Worm (Caenorhabditis elegans): ENCODE data around the gene hpo-19.

The hpo-19 gene

DNA sequence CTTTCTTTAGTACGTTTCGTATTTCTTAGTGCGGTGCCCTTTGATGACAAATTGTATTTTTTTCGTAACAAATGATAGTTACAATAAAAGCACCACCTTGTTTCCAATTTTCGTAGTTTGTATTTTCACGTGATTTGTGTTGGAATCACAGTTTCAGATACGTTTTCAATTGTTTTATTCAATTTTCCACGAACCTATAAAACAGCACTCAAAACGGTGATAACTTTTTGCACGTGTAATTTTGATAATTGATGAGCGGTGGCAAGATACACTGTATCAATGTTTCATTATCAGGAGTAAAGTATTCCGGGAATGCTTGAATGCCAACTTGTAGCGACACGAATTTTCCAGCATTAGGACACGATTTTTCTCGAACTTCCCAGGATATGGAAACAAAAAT lies 25.3 kb upstream of the hpo-19 start (continued):
- TF ChIP-seq egl-27 (tag; optimal IDR thresholded peaks at IDR 0.05) = no peak
- no peak for TF ChIP-seq snpc-4 (tag; optimal IDR thresholded peaks at IDR 0.05)
- no peak for TF ChIP-seq R02D3.7 (tag; optimal IDR thresholded peaks at IDR 0.05)
- TF ChIP-seq nhr-11 (tag; optimal IDR thresholded peaks at IDR 0.05) = no peak
- no peak for TF ChIP-seq nhr-77 (tag; optimal IDR thresholded peaks at IDR 0.05)
- TF ChIP-seq unc-39 (tag; optimal IDR thresholded peaks at IDR 0.05) = no peak
- no peak for TF ChIP-seq nhr-21 (tag; optimal IDR thresholded peaks at IDR 0.05)
- no peak for TF ChIP-seq lin-11 (tag; optimal IDR thresholded peaks at IDR 0.05)
- TF ChIP-seq sma-3 (GFP tag; optimal IDR thresholded peaks at IDR 0.05) = no peak
- TF ChIP-seq sma-9 (GFP tag; optimal IDR thresholded peaks at IDR 0.05) = peak; percentile 73
- TF ChIP-seq sma-9 (tag; optimal IDR thresholded peaks at IDR 0.05) = no peak
- no peak for TF ChIP-seq ama-1 (optimal IDR thresholded peaks at IDR 0.05)
- TF ChIP-seq ceh-16 (tag; optimal IDR thresholded peaks at IDR 0.05) = no peak
- TF ChIP-seq zag-1 (tag; optimal IDR thresholded peaks at IDR 0.05) = no peak

DNA sequence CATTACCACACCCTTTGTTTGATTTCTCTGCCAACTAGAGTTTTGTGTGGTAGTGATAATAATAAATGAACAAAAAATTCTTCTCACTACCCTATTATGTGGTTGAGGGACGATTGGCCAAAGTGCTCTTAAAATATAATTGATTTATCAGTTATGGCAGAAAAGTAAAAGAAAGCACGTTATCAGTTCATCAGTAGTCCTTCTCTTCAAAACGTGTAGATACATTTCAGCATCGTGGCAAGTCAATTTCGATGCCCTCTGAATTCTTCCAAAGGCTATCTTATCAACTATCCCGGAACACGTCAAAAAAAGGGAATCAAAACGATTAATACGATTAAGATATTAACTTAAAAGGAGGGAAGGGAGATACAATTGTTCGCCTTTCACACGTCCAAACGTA lies 23.4 kb upstream of the hpo-19 start:
- TF ChIP-seq nhr-12 (tag; optimal IDR thresholded peaks at IDR 0.05) (no peak), F13H6.1 (tag; optimal IDR thresholded peaks at IDR 0.05) (peak; percentile 30), gmeb-1 (tag; optimal IDR thresholded peaks at IDR 0.05) (peak; percentile 31), nhr-23 (tag; optimal IDR thresholded peaks at IDR 0.05) (no peak), crh-2 (tag; optimal IDR thresholded peaks at IDR 0.05) (peak; percentile 65), sma-9 (GFP tag; optimal IDR thresholded peaks at IDR 0.05) (peak; percentile 20), sma-9 (tag; optimal IDR thresholded peaks at IDR 0.05) (no peak), lsy-2 (tag; optimal IDR thresholded peaks at IDR 0.05) (no peak), unc-39 (tag; optimal IDR thresholded peaks at IDR 0.05) (no peak), ztf-4 (tag; optimal IDR thresholded peaks at IDR 0.05) (no peak), fos-1 (tag; optimal IDR thresholded peaks at IDR 0.05) (peak; percentile 60), unc-62 (GFP tag; optimal IDR thresholded peaks at IDR 0.05) (no peak), aly-2 (tag; optimal IDR thresholded peaks at IDR 0.05) (no peak), elt-1 (tag; optimal IDR thresholded peaks at IDR 0.05) (no peak)

DNA sequence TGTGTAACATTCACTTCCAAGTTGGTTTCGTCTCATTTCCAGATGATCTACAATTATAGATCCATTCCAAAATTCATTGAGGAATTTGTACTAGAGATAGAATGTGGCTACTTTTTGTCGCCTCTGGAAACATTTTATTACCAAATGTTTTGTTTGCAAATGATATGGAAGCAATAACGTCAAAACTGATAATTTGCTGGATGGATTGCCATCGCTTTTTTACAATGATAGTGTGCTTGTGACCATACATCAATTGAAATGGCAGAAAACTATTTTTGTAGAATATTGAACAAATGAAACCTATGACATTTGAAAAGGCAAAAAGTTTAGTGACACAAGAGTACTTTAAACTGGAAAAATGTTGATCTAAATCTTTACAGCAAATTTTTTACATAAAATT lies 22.0 kb upstream of the hpo-19 start:
- TF ChIP-seq aly-2 (tag; optimal IDR thresholded peaks at IDR 0.05) = no peak
- TF ChIP-seq fos-1 (tag; optimal IDR thresholded peaks at IDR 0.05) = peak; percentile 26
- no peak for TF ChIP-seq lin-11 (tag; optimal IDR thresholded peaks at IDR 0.05)
- no peak for TF ChIP-seq mab-5 (tag; optimal IDR thresholded peaks at IDR 0.05)

DNA sequence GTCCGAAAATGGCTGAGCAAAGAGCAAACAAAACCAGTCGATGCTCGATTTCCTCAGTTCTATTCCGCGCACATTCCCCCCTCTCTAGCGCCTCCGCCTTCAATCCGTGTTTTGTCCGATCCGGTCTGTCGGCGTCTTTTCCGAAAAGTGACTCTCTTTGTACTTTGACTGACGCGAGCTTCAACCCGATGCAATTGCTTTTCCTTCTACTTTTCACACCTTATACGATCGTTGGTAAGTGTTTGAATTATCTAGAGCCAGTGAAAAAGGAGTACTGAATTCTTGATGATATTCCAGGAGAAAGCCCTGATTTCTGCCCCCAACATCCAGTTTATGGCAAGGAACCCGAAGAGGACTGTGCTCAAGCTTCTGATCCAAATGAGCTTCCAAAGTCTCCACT lies 21.5 kb upstream of the hpo-19 start, which contains the start of gene cht-6:
cht-6 (plus strand) TSS at position 9 of the 400 bp plus-strand sequence.
- TF ChIP-seq alr-1 (tag; optimal IDR thresholded peaks at IDR 0.05) = no peak
- no peak for TF ChIP-seq lin-13 (GFP tag; optimal IDR thresholded peaks at IDR 0.05)
- no peak for TF ChIP-seq blmp-1 (tag; optimal IDR thresholded peaks at IDR 0.05; ENCODE audit: insufficient read depth)
- no peak for TF ChIP-seq peb-1 (tag; optimal IDR thresholded peaks at IDR 0.05)
- TF ChIP-seq elt-3 (tag; optimal IDR thresholded peaks at IDR 0.05) = no peak
- no peak for TF ChIP-seq sem-4 (tag; optimal IDR thresholded peaks at IDR 0.05)
- no peak for TF ChIP-seq ztf-11 (tag; optimal IDR thresholded peaks at IDR 0.05)
- TF ChIP-seq mdl-1 (tag; optimal IDR thresholded peaks at IDR 0.05) = no peak
- TF ChIP-seq C34F6.9 (tag; optimal IDR thresholded peaks at IDR 0.05) = no peak
- no peak for TF ChIP-seq sma-3 (GFP tag; optimal IDR thresholded peaks at IDR 0.05)
- TF ChIP-seq nhr-11 (tag; optimal IDR thresholded peaks at IDR 0.05) = no peak

DNA sequence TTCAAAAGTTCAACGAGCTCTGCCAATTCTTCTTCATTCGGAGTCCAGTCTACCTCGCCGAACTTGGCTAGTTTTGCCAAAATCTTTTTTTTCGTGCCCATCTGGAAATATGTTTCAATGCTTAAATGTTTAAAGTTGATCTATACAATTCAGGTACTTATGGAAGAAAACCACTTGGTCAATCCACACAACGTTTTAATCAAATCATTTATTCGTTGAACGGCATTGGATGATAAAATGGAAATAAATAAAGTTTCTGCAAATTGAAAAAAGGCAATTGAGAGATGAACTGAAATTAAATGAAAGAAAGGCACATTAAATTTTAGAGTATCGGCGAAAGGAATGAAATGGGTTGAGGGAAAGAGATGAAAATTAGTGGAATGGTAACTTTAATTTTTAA lies 12.4 kb upstream of the hpo-19 start, which contains the start of gene urb-1:
urb-1 (minus strand) TSS at position 101 of the 400 bp plus-strand sequence.
- TF ChIP-seq ceh-82 (tag; optimal IDR thresholded peaks at IDR 0.05) (no peak), unc-55 (GFP tag; optimal IDR thresholded peaks at IDR 0.05) (no peak), nhr-25 (tag; optimal IDR thresholded peaks at IDR 0.05) (no peak), C34F6.9 (tag; optimal IDR thresholded peaks at IDR 0.05) (no peak)

Data from whole organism, L2 larva.